Fruit fly (Drosophila melanogaster) whole organism: ENCODE data around the gene CG15386.

Source experiments
- EcR ChIP-seq, 2 experiments: fragments of >200 bp; optimal IDR thresholded peaks; 2 replicates each; lab custom pipeline; 2017; ENCODE audit warnings: missing biosample characterization in 2 of 2, missing genetic modification characterization in 2 of 2, missing genetic modification reagents in 2 of 2
- psq ChIP-seq: fragments of >200 bp; optimal IDR thresholded peaks from 2 replicates; lab custom pipeline; 2017

DNA sequence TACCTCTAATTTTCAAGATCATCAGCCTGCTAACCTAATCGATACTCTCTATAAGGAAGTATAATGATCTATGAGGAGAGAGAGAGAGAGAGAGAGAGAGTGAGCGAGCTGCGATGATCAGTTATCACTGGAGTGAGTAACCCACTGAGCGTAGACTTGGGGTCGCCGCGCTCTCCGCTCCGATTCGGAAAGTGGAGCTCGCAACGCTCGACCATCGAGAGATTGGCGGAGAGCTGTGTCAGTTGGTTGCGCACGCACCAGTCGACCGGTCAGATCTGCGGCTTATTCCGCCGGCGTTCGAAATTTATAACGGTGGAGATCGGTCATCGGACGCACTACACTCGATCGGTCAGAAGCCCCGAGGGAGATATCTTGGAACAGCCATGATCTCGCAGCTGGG, 25.1 kb upstream of the CG15386 start, which contains the start of gene CG4267:
- TF ChIP-seq EcR (GFP tag; optimal IDR thresholded peaks at IDR 0.05; lab: Kevin White, UChicago) (peak in 1 of 2 experiments; percentile 42), psq (no peak)
